Worm (Caenorhabditis elegans) whole organism, L3 larva: ENCODE measurements around the gene H39E20.1.

ENCODE experiments used
- ceh-28 ChIP-seq: fragments of 150-350 bp; optimal IDR thresholded peaks from 2 replicates; lab custom pipeline; 2014; ENCODE audit warnings: missing biosample characterization, missing genetic modification reagents, missing genetic modification characterization
- ceh-9 ChIP-seq: sonication (generic microtip); optimal IDR thresholded peaks from 2 replicates; lab custom pipeline; 2018; ENCODE audit warnings: missing biosample characterization, missing genetic modification characterization
- eor-1 ChIP-seq, 2 experiments: fragments of 150-350 bp; optimal IDR thresholded peaks; 2 replicates each; lab custom pipeline; 2014 to 2018; ENCODE audit warnings: missing biosample characterization in 2 of 2, missing genetic modification characterization in 2 of 2
- hmg-11 ChIP-seq: sonication (generic microtip); optimal IDR thresholded peaks from 2 replicates; lab custom pipeline; 2016; ENCODE audit warnings: missing genetic modification characterization, missing compliant biosample characterization
- lin-15B ChIP-seq: fragments of 150-350 bp; optimal IDR thresholded peaks from 2 replicates; lab custom pipeline; 2014; ENCODE audit warnings: missing biosample characterization, missing genetic modification characterization
- nhr-12 ChIP-seq: fragments of 150-350 bp; optimal IDR thresholded peaks from 2 replicates; lab custom pipeline; 2014; ENCODE audit warnings: missing biosample characterization, missing genetic modification characterization
- nhr-43 ChIP-seq: sonication (generic microtip); optimal IDR thresholded peaks from 2 replicates; lab custom pipeline; 2016; ENCODE audit warnings: mild to moderate bottlenecking, missing genetic modification characterization, missing compliant biosample characterization; ENCODE audit not compliant: poor library complexity, severe bottlenecking
- skn-1 ChIP-seq: fragments of 150-350 bp; optimal IDR thresholded peaks from 2 replicates; lab custom pipeline; 2014; ENCODE audit warnings: missing biosample characterization, missing genetic modification characterization
- unc-62 ChIP-seq: fragments of 150-350 bp; sonication (generic microtip); optimal IDR thresholded peaks from 4 replicates; lab custom pipeline; 2014; ENCODE audit warnings: missing biosample characterization, missing genetic modification reagents, missing genetic modification characterization
- zag-1 ChIP-seq: fragments of 150-350 bp; optimal IDR thresholded peaks from 2 replicates; lab custom pipeline; 2014; ENCODE audit warnings: missing biosample characterization, missing genetic modification characterization

Gene H39E20.1

DNA sequence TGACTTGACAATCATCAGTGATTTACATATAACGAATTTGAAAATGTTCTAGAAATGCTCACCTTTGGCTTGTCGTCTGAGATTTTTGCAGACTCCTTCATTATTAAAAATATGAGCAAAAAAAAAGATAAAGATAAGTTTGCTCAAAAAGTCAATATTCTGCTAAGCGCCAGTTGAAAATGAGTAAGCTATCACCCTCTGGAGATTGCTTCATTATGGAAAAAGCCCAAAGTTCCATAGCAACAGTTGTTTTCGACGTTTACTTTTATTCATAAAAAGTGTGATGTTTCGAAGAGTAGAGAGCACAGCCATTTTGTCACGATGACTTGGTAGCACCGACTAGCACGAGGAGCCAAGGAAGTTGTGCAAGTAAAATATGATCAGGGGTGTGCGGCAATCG is 39.1 kb downstream of the H39E20.1 start, which contains the start of gene F56C3.3:
TSS of gene F56C3.3 (minus strand) at position 101 of the 400 bp plus-strand sequence.
- TF ChIP-seq nhr-12 (no peak), eor-1 (tag; optimal IDR thresholded peaks at IDR 0.05; lab: Kevin White, UChicago) (no peak), ceh-9 (no peak), unc-62 (GFP tag; lab: Kevin White, UChicago) (no peak), hmg-11 (tag; lab: Kevin White, UChicago) (no peak), nhr-43 (no peak), lin-15B (tag; lab: Kevin White, UChicago) (no peak), skn-1 (tag; lab: Kevin White, UChicago) (no peak), ceh-28 (tag; lab: Kevin White, UChicago) (no peak), zag-1 (tag; lab: Kevin White, UChicago) (no peak)
